Fruit fly (Drosophila melanogaster): ENCODE measurements around the gene CG43732.

CG43732 gene

dm6 chr3R:18910923-18911322 lies 39.1 kb upstream of the CG43732 start (continued):
- no peak for TF ChIP-seq CG30431 (GFP tag; optimal IDR thresholded peaks at IDR 0.05)
- TF ChIP-seq Usf (GFP tag; optimal IDR thresholded peaks at IDR 0.05), result no peak
- TF ChIP-seq ac (GFP tag; optimal IDR thresholded peaks at IDR 0.05), result no peak
- no peak for TF ChIP-seq CG5245 (GFP tag; optimal IDR thresholded peaks at IDR 0.05)
- no peak for TF ChIP-seq CG11560 (tag; IDR thresholded peaks at IDR 0.05)
- no peak for TF ChIP-seq Dref (GFP tag; IDR thresholded peaks at IDR 0.05)
- TF ChIP-seq CG6175 (GFP tag; IDR thresholded peaks at IDR 0.05), result no peak
- TF ChIP-seq D19B (GFP tag; optimal IDR thresholded peaks at IDR 0.05), result no peak
- TF ChIP-seq salm (tag; optimal IDR thresholded peaks at IDR 0.05), result no peak
- TF ChIP-seq CG18599 (GFP tag; optimal IDR thresholded peaks at IDR 0.05), result peak; percentile 46
- no peak for TF ChIP-seq CG43689 (GFP tag; IDR thresholded peaks at IDR 0.05)
- no peak for TF ChIP-seq ci (GFP tag; IDR thresholded peaks at IDR 0.05)
- TF ChIP-seq CG2889 (GFP tag; IDR thresholded peaks at IDR 0.05), result no peak
- no peak for TF ChIP-seq twi (tag; optimal IDR thresholded peaks at IDR 0.05)
- peak; percentile 7 for TF ChIP-seq Vsx1 (GFP tag; optimal IDR thresholded peaks at IDR 0.05)
- no peak for TF ChIP-seq CHES-1-like (GFP tag; optimal IDR thresholded peaks at IDR 0.05)
- TF ChIP-seq CG18011 (GFP tag; optimal IDR thresholded peaks at IDR 0.05), result no peak
- no peak for TF ChIP-seq CG10979 (tag; optimal IDR thresholded peaks at IDR 0.05)
- TF ChIP-seq fu2 (GFP tag; optimal IDR thresholded peaks at IDR 0.05), result no peak
- no peak for TF ChIP-seq jumu (GFP tag; optimal IDR thresholded peaks at IDR 0.05)
- TF ChIP-seq Poxn (GFP tag; IDR thresholded peaks at IDR 0.05), result no peak
- TF ChIP-seq ken (GFP tag; IDR thresholded peaks at IDR 0.05), result no peak
- TF ChIP-seq zen2 (GFP tag; IDR thresholded peaks at IDR 0.05; ENCODE audit: partially characterized antibody), result no peak
- peak; percentile 19 for TF ChIP-seq Sox100B (GFP tag; optimal IDR thresholded peaks at IDR 0.05)
- TF ChIP-seq Hr78 (GFP tag; optimal IDR thresholded peaks at IDR 0.05), result no peak
- no peak for TF ChIP-seq fd96Cb (tag; optimal IDR thresholded peaks at IDR 0.05)
- TF ChIP-seq sna (GFP tag; IDR thresholded peaks at IDR 0.05; ENCODE audit: partially characterized antibody), result no peak
- no peak for TF ChIP-seq CG2199 (GFP tag; IDR thresholded peaks at IDR 0.05)
- TF ChIP-seq seq (GFP tag; IDR thresholded peaks at IDR 0.05), result no peak
- no peak for TF ChIP-seq Xbp1 (GFP tag; optimal IDR thresholded peaks at IDR 0.05)
- peak; percentile 16 for TF ChIP-seq CG10209 (GFP tag; optimal IDR thresholded peaks at IDR 0.05)
- peak; percentile 63 for TF ChIP-seq exex (tag; optimal IDR thresholded peaks at IDR 0.05)
- TF ChIP-seq nom (GFP tag; optimal IDR thresholded peaks at IDR 0.05), result no peak

- peak; percentile 87 for TF ChIP-seq grau (tag; optimal IDR thresholded peaks at IDR 0.05)
- 0 out of 2 replicates have a peak, but pooled peaks have one; percentile 19 for TF ChIP-seq ara (GFP tag; IDR thresholded peaks at IDR 0.05)
- no peak for TF ChIP-seq sug (tag; optimal IDR thresholded peaks at IDR 0.05)
- TF ChIP-seq row (GFP tag; IDR thresholded peaks at IDR 0.05), result peak; percentile 30; the same call in 2 of the 3 replicates
- peak; percentile 54 for TF ChIP-seq oc (tag; optimal IDR thresholded peaks at IDR 0.05)
- no peak for TF ChIP-seq Taf1 (GFP tag; IDR thresholded peaks at IDR 0.05)
- peak in 1 of 2 experiments; percentile 54 for TF ChIP-seq Trl (optimal IDR thresholded peaks at IDR 0.05)
- no peak for TF ChIP-seq Trl (GFP tag; optimal IDR thresholded peaks at IDR 0.05)
- TF ChIP-seq kni (GFP tag; optimal IDR thresholded peaks at IDR 0.05), result peak; percentile 82
- peak; percentile 49; the same call in 1 of the 2 replicates for TF ChIP-seq Xrp1 (GFP tag; IDR thresholded peaks at IDR 0.05)
- TF ChIP-seq gem (tag; optimal IDR thresholded peaks at IDR 0.05), result peak; percentile 1
- TF ChIP-seq klu (GFP tag; IDR thresholded peaks at IDR 0.05), result no peak
- 0 out of 3 replicates have a peak, but pooled peaks have one; percentile 30 for TF ChIP-seq z (GFP tag; IDR thresholded peaks at IDR 0.05)
- TF ChIP-seq eyg (GFP tag; optimal IDR thresholded peaks at IDR 0.05), result no peak
- TF ChIP-seq prd (optimal IDR thresholded peaks at IDR 0.05), result no peak
- TF ChIP-seq prd (GFP tag; IDR thresholded peaks at IDR 0.05), result 0 out of 3 replicates have a peak, but pooled peaks have one; percentile 5
- peak; percentile 21 for TF ChIP-seq zen (tag; optimal IDR thresholded peaks at IDR 0.05)
- TF ChIP-seq sens (GFP tag), result peak; percentile 54
Observed at dm6 chr3R:18912782-18913331, 37.1 kb upstream of the CG43732 start, which contains the start of gene Sgsh. Sgsh (minus strand) TSS chr3R:18912922.
